Worm (Caenorhabditis elegans) whole organism, young adult: ENCODE measurements around the gene F53A3.7.

ENCODE experiments used
- B0261.1 ChIP-seq: sonication (generic microtip); optimal IDR thresholded peaks from 2 replicates; lab custom pipeline; 2016; ENCODE audit warnings: mild to moderate bottlenecking, missing genetic modification characterization, moderate library complexity, missing compliant biosample characterization
- F33H1.4 ChIP-seq: fragments of 200-800 bp; sonication (Bioruptor generic); IDR thresholded peaks from 2 replicates; pipeline ENCODE4 v1.3.6; 2022; ENCODE audit warnings: missing genetic modification reagents, missing genetic modification characterization, missing compliant biosample characterization
- F37B4.10 ChIP-seq: fragments of 200-800 bp; sonication (Bioruptor generic); IDR thresholded peaks from 2 replicates; pipeline ENCODE4 v1.3.6; 2022; ENCODE audit warnings: missing genetic modification characterization, missing compliant biosample characterization
- F57A8.1 ChIP-seq: fragments of 200-800 bp; sonication (Bioruptor generic); optimal IDR thresholded peaks from 2 replicates; lab custom pipeline; 2018; ENCODE audit warnings: mild to moderate bottlenecking, missing genetic modification characterization, moderate library complexity, missing compliant biosample characterization
- K11D2.4 ChIP-seq: fragments of 200-800 bp; sonication (Bioruptor generic); IDR thresholded peaks from 2 replicates; pipeline ENCODE4 v1.3.6; 2022; ENCODE audit warnings: missing genetic modification reagents, missing genetic modification characterization, missing compliant biosample characterization
- Y56A3A.18 ChIP-seq: fragments of 200-800 bp; sonication (Bioruptor generic); IDR thresholded peaks from 2 replicates; pipeline ENCODE4 v1.3.6; 2022; ENCODE audit warnings: missing genetic modification reagents, missing genetic modification characterization, missing compliant biosample characterization
- Y67H2A.10 ChIP-seq: fragments of 200-800 bp; sonication (Bioruptor generic); conservative IDR thresholded peaks from 2 replicates; pipeline ENCODE4 v1.3.6; 2022; ENCODE audit warnings: missing genetic modification reagents, missing genetic modification characterization, missing compliant biosample characterization
- ZK185.1 ChIP-seq: sonication (generic microtip); optimal IDR thresholded peaks from 2 replicates; lab custom pipeline; 2016; ENCODE audit warnings: mild to moderate bottlenecking, missing genetic modification characterization, missing compliant biosample characterization; ENCODE audit not compliant: poor library complexity, severe bottlenecking
- ama-1 ChIP-seq, 3 experiments: fragments of 150-350 bp in 1 of 3; sonication (generic microtip) in 2 of 3; optimal IDR thresholded peaks; 2 replicates each; lab custom pipeline; 2014 to 2018; ENCODE audit warnings: missing biosample characterization in 2 of 3, missing genetic modification characterization in 2 of 3, missing genetic modification reagents in 2 of 3
- attf-5 ChIP-seq: fragments of 200-800 bp; sonication (Bioruptor generic); optimal IDR thresholded peaks from 2 replicates; lab custom pipeline; 2018; ENCODE audit warnings: mild to moderate bottlenecking, missing genetic modification characterization, missing compliant biosample characterization
- ceh-91 ChIP-seq: fragments of 200-800 bp; sonication (Bioruptor generic); IDR thresholded peaks from 2 replicates; pipeline ENCODE4 v1.3.6; 2022; ENCODE audit warnings: missing genetic modification reagents, missing genetic modification characterization, missing compliant biosample characterization
- dox-1 ChIP-seq: fragments of 200-800 bp; sonication (Bioruptor generic); IDR thresholded peaks from 2 replicates; pipeline ENCODE4 v1.3.6; 2022; ENCODE audit warnings: missing genetic modification reagents, missing genetic modification characterization, missing compliant biosample characterization
- efl-1 ChIP-seq: fragments of 150-350 bp; optimal IDR thresholded peaks from 2 replicates; lab custom pipeline; 2014; ENCODE audit warnings: missing biosample characterization, missing genetic modification reagents, missing genetic modification characterization
- egl-18 ChIP-seq: fragments of 200-800 bp; sonication (Bioruptor generic); IDR thresholded peaks from 2 replicates; pipeline ENCODE4 v1.3.6; 2022; ENCODE audit warnings: missing genetic modification reagents, missing genetic modification characterization, missing compliant biosample characterization
- egl-44 ChIP-seq: fragments of 200-800 bp; sonication (Bioruptor generic); IDR thresholded peaks from 2 replicates; pipeline ENCODE4 v1.3.6; 2022; ENCODE audit warnings: missing genetic modification reagents, missing genetic modification characterization, missing compliant biosample characterization
- ekl-4 ChIP-seq: fragments of 200-800 bp; sonication (Bioruptor generic); IDR thresholded peaks from 2 replicates; pipeline ENCODE4 v1.3.6; 2022; ENCODE audit warnings: missing genetic modification reagents, missing genetic modification characterization, missing compliant biosample characterization
- him-1 ChIP-seq: sonication (generic microtip); optimal IDR thresholded peaks from 2 replicates; lab custom pipeline; 2016; ENCODE audit warnings: missing genotype, missing genetic modification reagents, missing genetic modification characterization, missing compliant biosample characterization
- hmg-1.2 ChIP-seq: fragments of 200-800 bp; sonication (Bioruptor generic); IDR thresholded peaks from 2 replicates; pipeline ENCODE4 v1.3.6; 2022; ENCODE audit warnings: missing genetic modification reagents, missing genetic modification characterization, missing compliant biosample characterization
- let-526 ChIP-seq: fragments of 200-800 bp; sonication (Bioruptor generic); IDR thresholded peaks from 2 replicates; pipeline ENCODE4 v1.3.6; 2022; ENCODE audit warnings: missing genetic modification reagents, missing genetic modification characterization, missing compliant biosample characterization
- lin-54 ChIP-seq: fragments of 200-800 bp; sonication (Bioruptor generic); optimal IDR thresholded peaks from 2 replicates; lab custom pipeline; 2018; ENCODE audit warnings: mild to moderate bottlenecking, missing genetic modification characterization, missing compliant biosample characterization
- madf-10 ChIP-seq: sonication (generic microtip); optimal IDR thresholded peaks from 2 replicates; lab custom pipeline; 2016; ENCODE audit warnings: mild to moderate bottlenecking, missing genetic modification characterization, missing compliant biosample characterization
- madf-6 ChIP-seq: fragments of 200-800 bp; sonication (Bioruptor generic); IDR thresholded peaks from 2 replicates; pipeline ENCODE4 v1.3.6; 2022; ENCODE audit warnings: missing genetic modification reagents, missing genetic modification characterization, missing compliant biosample characterization
- madf-8 ChIP-seq: fragments of 200-800 bp; sonication (Bioruptor generic); conservative IDR thresholded peaks from 2 replicates; pipeline ENCODE4 v1.3.6; 2022; ENCODE audit warnings: missing genetic modification reagents, missing genetic modification characterization, missing compliant biosample characterization
- mcd-1 ChIP-seq: fragments of 200-800 bp; sonication (Bioruptor generic); IDR thresholded peaks from 2 replicates; pipeline ENCODE4 v1.3.6; 2022; ENCODE audit warnings: missing genetic modification reagents, missing genetic modification characterization, missing compliant biosample characterization
- mel-28 ChIP-seq: sonication (generic microtip); optimal IDR thresholded peaks from 2 replicates; lab custom pipeline; 2016; ENCODE audit warnings: borderline replicate concordance, mild to moderate bottlenecking, missing genetic modification characterization, missing compliant biosample characterization
- mxl-1 ChIP-seq: sonication (generic microtip); optimal IDR thresholded peaks from 2 replicates; lab custom pipeline; 2016; ENCODE audit warnings: missing genetic modification characterization, missing compliant biosample characterization
- nhr-179 ChIP-seq: sonication (generic microtip); optimal IDR thresholded peaks from 2 replicates; lab custom pipeline; 2016; ENCODE audit warnings: mild to moderate bottlenecking, missing genetic modification characterization, missing compliant biosample characterization
- nhr-27 ChIP-seq: fragments of 200-800 bp; sonication (Bioruptor generic); optimal IDR thresholded peaks from 2 replicates; lab custom pipeline; 2018; ENCODE audit warnings: mild to moderate bottlenecking, missing genetic modification characterization, moderate library complexity, missing compliant biosample characterization
- nhr-80 ChIP-seq: sonication (generic microtip); optimal IDR thresholded peaks from 2 replicates; lab custom pipeline; 2016; ENCODE audit warnings: missing genetic modification characterization, missing compliant biosample characterization
- rec-8 ChIP-seq, 2 experiments: sonication (generic microtip); optimal IDR thresholded peaks; 2 replicates each; lab custom pipeline; 2016; ENCODE audit warnings: mild to moderate bottlenecking in 2 of 2, missing genetic modification characterization in 2 of 2, missing genetic modification reagents in 2 of 2, missing genotype in 2 of 2, missing biosample characterization in 1 of 2, missing compliant biosample characterization in 1 of 2, moderate library complexity in 1 of 2
- repo-1 ChIP-seq: sonication (generic microtip); optimal IDR thresholded peaks from 2 replicates; lab custom pipeline; 2017; ENCODE audit warnings: mild to moderate bottlenecking, missing genetic modification characterization, missing compliant biosample characterization
- sdz-38 ChIP-seq: sonication (generic microtip); optimal IDR thresholded peaks from 2 replicates; lab custom pipeline; 2016; ENCODE audit warnings: missing genotype, missing genetic modification characterization, missing compliant biosample characterization
- snpc-1.3 ChIP-seq: sonication (generic microtip); optimal IDR thresholded peaks from 2 replicates; lab custom pipeline; 2017; ENCODE audit warnings: missing genetic modification characterization, mild to moderate bottlenecking, missing compliant biosample characterization, antibody characterized with exemption, moderate library complexity, missing genotype, missing genetic modification reagents; ENCODE audit not compliant: insufficient read depth
- snpc-3.4 ChIP-seq: sonication (generic microtip); optimal IDR thresholded peaks from 2 replicates; lab custom pipeline; 2017; ENCODE audit warnings: missing genetic modification characterization, mild to moderate bottlenecking, missing compliant biosample characterization, antibody characterized with exemption, moderate library complexity, missing genotype, missing genetic modification reagents
- tbp1 ChIP-seq: fragments of 200-800 bp; sonication (Bioruptor generic); optimal IDR thresholded peaks from 2 replicates; lab custom pipeline; 2018; ENCODE audit warnings: mild to moderate bottlenecking, missing genetic modification characterization, missing compliant biosample characterization
- xnd-1 ChIP-seq: sonication (generic microtip); optimal IDR thresholded peaks from 2 replicates; lab custom pipeline; 2016; ENCODE audit warnings: missing genotype, missing genetic modification reagents, missing genetic modification characterization, missing compliant biosample characterization
- ztf-18 ChIP-seq: sonication (generic microtip); optimal IDR thresholded peaks from 2 replicates; lab custom pipeline; 2016; ENCODE audit warnings: missing genotype, mild to moderate bottlenecking, missing genetic modification characterization, missing compliant biosample characterization

F53A3.7 gene

DNA sequence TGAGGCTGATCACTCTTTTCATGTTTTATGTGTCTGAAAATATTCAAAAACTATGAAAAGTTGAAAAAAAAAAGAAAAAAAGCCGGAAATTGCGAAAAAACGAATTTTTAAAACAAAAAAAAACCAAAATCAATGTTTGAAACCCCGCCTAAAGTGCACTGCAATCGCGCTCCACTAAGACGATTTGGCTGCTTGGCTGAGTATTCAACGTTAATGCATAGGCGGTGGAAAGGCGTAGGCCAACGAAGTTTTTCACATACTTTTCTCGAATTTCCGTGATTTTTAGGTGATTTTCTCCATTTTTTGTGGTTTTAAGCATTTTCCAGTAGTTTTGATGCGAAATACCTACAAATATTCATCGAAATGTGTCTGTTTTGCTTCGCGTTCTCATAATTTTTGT is 1.1 kb upstream of the F53A3.7 start, which contains the start of the genes polh-1 and rps-22 (continued):
- TF ChIP-seq snpc-3.4 (tag; lab: Kevin White, UChicago) (peak; percentile 78), hmg-1.2 (peak; percentile 93), him-1 (tag; lab: Kevin White, UChicago) (no peak)
- TF ChIP-seq, all 124 proteins: peak for 42

- TF ChIP-seq madf-10 (no peak), nhr-179 (tag; lab: Kevin White, UChicago) (no peak), egl-18 (GFP tag; lab: Robert Waterston, UW) (no peak), ztf-18 (tag; lab: Kevin White, UChicago) (no peak), Y56A3A.18 (GFP tag; lab: Robert Waterston, UW) (no peak), him-1 (tag; lab: Kevin White, UChicago) (no peak), F57A8.1 (no peak), ama-1 (optimal IDR thresholded peaks at IDR 0.05; lab: Kevin White, UChicago) (no peak), ama-1 (GFP tag; optimal IDR thresholded peaks at IDR 0.05; lab: Kevin White, UChicago) (no peak), sdz-38 (tag; lab: Kevin White, UChicago) (no peak), mel-28 (no peak), Y67H2A.10 (GFP tag; lab: Robert Waterston, UW) (no peak), xnd-1 (tag; lab: Kevin White, UChicago) (no peak)
- TF ChIP-seq, all 124 proteins: peak for 0
Measured at ce11 chrIII:1955520-1956095, 4.3 kb downstream of the F53A3.7 start.

DNA sequence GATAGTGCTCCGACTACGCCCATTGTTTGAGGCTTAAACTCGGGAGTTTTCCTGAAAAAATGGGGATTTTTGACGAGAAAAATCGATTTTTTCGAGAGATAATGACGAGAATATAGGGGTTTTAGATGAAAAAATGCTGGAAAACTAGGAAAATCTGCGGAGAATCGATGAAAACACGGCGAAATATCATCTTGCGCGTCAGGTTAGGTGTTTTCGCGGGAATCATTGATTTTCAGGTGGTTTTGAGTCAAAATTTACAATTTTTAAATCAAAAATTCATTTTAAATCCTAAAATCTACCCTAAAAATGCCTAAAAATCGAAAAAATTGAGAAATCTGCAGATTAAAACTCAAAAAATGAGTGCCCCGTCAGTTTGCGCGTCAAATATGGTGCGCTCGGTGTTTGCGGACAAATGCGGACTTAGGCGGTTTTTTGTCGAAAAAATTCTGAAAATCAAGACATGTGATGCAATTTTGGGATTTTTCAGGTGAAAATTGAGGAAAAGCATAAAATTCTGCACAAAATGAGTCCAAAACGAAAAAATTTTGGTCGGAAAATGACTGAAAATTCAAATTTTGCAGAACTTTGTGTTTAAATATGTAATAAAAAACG is 10.7 kb downstream of the F53A3.7 start, which contains the start of gene mboa-6:
Gene mboa-6, minus strand, starts transcription at position 51 of the 612 bp plus-strand sequence.
- TF ChIP-seq Y67H2A.10 (GFP tag; lab: Robert Waterston, UW), result no peak
- TF ChIP-seq tbp1 (GFP tag; lab: Kevin White, UChicago), result no peak
- no peak for TF ChIP-seq ekl-4 (GFP tag; lab: Robert Waterston, UW)
- no peak for TF ChIP-seq nhr-27 (tag; lab: Kevin White, UChicago)
- no peak for TF ChIP-seq snpc-1.3 (tag; lab: Kevin White, UChicago)
- no peak for TF ChIP-seq B0261.1 (tag; lab: Kevin White, UChicago)
- no peak for TF ChIP-seq mel-28
- no peak for TF ChIP-seq nhr-80 (tag; lab: Kevin White, UChicago)
- no peak for TF ChIP-seq ZK185.1 (tag; lab: Kevin White, UChicago)
- TF ChIP-seq ceh-91, result no peak
- no peak for TF ChIP-seq hmg-1.2
- no peak for TF ChIP-seq rec-8 (tag; optimal IDR thresholded peaks at IDR 0.05; lab: Kevin White, UChicago)

DNA sequence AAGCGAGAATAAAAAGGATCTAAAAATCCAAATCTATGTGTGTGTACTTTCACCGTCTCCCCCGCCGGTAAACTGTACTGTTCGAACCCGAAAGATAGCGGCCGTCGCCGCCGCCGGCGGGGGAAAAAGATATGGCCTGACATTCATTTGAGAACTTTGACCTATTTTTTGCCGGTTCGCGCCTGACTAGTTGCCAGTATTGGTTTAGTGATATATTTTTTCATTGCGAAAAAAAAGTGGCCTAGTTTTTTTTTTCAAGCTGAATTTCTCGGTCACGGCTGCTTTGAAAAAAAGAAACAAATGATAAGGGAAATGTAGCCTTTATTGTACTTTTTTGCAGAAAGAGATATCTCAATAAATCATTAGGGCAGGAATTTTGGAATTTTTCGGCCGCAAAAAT is 11.2 kb downstream of the F53A3.7 start:
- TF ChIP-seq F37B4.10 (GFP tag; lab: Robert Waterston, UW) (no peak), egl-44 (no peak), attf-5 (GFP tag; lab: Kevin White, UChicago) (peak; percentile 56), lin-54 (peak; percentile 18), F33H1.4 (GFP tag; lab: Robert Waterston, UW) (0 out of 2 replicates have a peak, but pooled peaks have one; percentile 7), let-526 (GFP tag; lab: Robert Waterston, UW) (no peak), madf-8 (GFP tag; lab: Robert Waterston, UW) (0 out of 2 replicates have a peak, but pooled peaks have one; percentile 13), snpc-1.3 (tag; lab: Kevin White, UChicago) (no peak), him-1 (tag; lab: Kevin White, UChicago) (no peak), mcd-1 (peak; percentile 23; the same call in 1 of the 2 replicates), K11D2.4 (GFP tag; lab: Robert Waterston, UW) (no peak), efl-1 (peak; percentile 72), mxl-1 (tag; lab: Kevin White, UChicago) (no peak), nhr-80 (tag; lab: Kevin White, UChicago) (peak; percentile 78), repo-1 (tag; lab: Kevin White, UChicago) (no peak), madf-6 (GFP tag; lab: Robert Waterston, UW) (peak; percentile 69), dox-1 (GFP tag; lab: Robert Waterston, UW) (peak; percentile 58; the same call in 1 of the 2 replicates)
- TF ChIP-seq, all 124 proteins: peak for 9
